Fruit fly (Drosophila melanogaster): Measurements from ENCODE around the gene Hcs.

Gene Hcs

dm6 chr3R:5470586-5471283 lies 4.0 kb upstream of the Hcs start, which contains the start of the genes mRpL44 and Snr1 (continued):
- TF ChIP-seq CG6654 (GFP tag; optimal IDR thresholded peaks at IDR 0.05), result no peak
- TF ChIP-seq CG1024 (GFP tag; IDR thresholded peaks at IDR 0.05), result no peak
- TF ChIP-seq Fer3 (tag; optimal IDR thresholded peaks at IDR 0.05), result peak; percentile 13
- peak; percentile 19; the same call in 1 of the 2 replicates for TF ChIP-seq Ptx1 (GFP tag; IDR thresholded peaks at IDR 0.05)
- TF ChIP-seq CG9727 (GFP tag; optimal IDR thresholded peaks at IDR 0.05), result peak; percentile 45
- TF ChIP-seq pb (GFP tag; optimal IDR thresholded peaks at IDR 0.05), result no peak
- TF ChIP-seq CG15479 (GFP tag; optimal IDR thresholded peaks at IDR 0.05), result no peak
- TF ChIP-seq CG14860 (GFP tag; IDR thresholded peaks at IDR 0.05; ENCODE audit: partially characterized antibody), result no peak
- TF ChIP-seq GATAe (GFP tag; conservative IDR thresholded peaks at IDR 0.05), result no peak
- peak; percentile 50 for TF ChIP-seq CG30403 (GFP tag; optimal IDR thresholded peaks at IDR 0.05)
- no peak; the same call in 1 of the 2 replicates for TF ChIP-seq lmd (GFP tag; IDR thresholded peaks at IDR 0.05)
- peak; percentile 51; the same call in 1 of the 2 replicates for TF ChIP-seq Rfx (GFP tag; IDR thresholded peaks at IDR 0.05)
- TF ChIP-seq Dfd (GFP tag; optimal IDR thresholded peaks at IDR 0.05), result no peak
- no peak for TF ChIP-seq D (optimal IDR thresholded peaks at IDR 0.05)
- TF ChIP-seq D (GFP tag; optimal IDR thresholded peaks at IDR 0.05), result no peak
- TF ChIP-seq otp (GFP tag; IDR thresholded peaks at IDR 0.05), result no peak
- TF ChIP-seq tio (GFP tag; optimal IDR thresholded peaks at IDR 0.05), result no peak
- TF ChIP-seq bab2 (GFP tag; optimal IDR thresholded peaks at IDR 0.05), result no peak
- peak; percentile 45 for TF ChIP-seq CG10979 (tag; optimal IDR thresholded peaks at IDR 0.05)
- no peak for TF ChIP-seq CG11696 (GFP tag; IDR thresholded peaks at IDR 0.05)
- TF ChIP-seq CHES-1-like (GFP tag; optimal IDR thresholded peaks at IDR 0.05), result peak; percentile 33
- TF ChIP-seq disco-r (GFP tag; optimal IDR thresholded peaks at IDR 0.05), result no peak
- TF ChIP-seq CG8290 (GFP tag; optimal IDR thresholded peaks at IDR 0.05), result no peak
- no peak for TF ChIP-seq CG8290 (tag; optimal IDR thresholded peaks at IDR 0.05)
- TF ChIP-seq CG4360 (GFP tag; IDR thresholded peaks at IDR 0.05), result no peak
- no peak for TF ChIP-seq CG5180 (GFP tag; optimal IDR thresholded peaks at IDR 0.05)
- TF ChIP-seq Doc2 (GFP tag; IDR thresholded peaks at IDR 0.05), result no peak
- no peak for TF ChIP-seq tna (GFP tag; IDR thresholded peaks at IDR 0.05; ENCODE audit: partially characterized antibody)
- TF ChIP-seq eyg (GFP tag; optimal IDR thresholded peaks at IDR 0.05), result no peak
- TF ChIP-seq HmgZ (tag; optimal IDR thresholded peaks at IDR 0.05), result peak; percentile 36
- no peak for TF ChIP-seq CG33213 (GFP tag; optimal IDR thresholded peaks at IDR 0.05)
- no peak for TF ChIP-seq Bgb (GFP tag; IDR thresholded peaks at IDR 0.05; ENCODE audit: partially characterized antibody)
- peak; percentile 72 for TF ChIP-seq nmo (GFP tag; optimal IDR thresholded peaks at IDR 0.05)
- no peak for TF ChIP-seq kah (GFP tag; optimal IDR thresholded peaks at IDR 0.05)
- TF ChIP-seq onecut (GFP tag; IDR thresholded peaks at IDR 0.05), result no peak
- no peak for TF ChIP-seq CG14014 (GFP tag; IDR thresholded peaks at IDR 0.05)
- no peak for TF ChIP-seq Asciz (GFP tag; optimal IDR thresholded peaks at IDR 0.05)
- peak; percentile 46; the same call in 1 of the 4 replicates for TF ChIP-seq Dll (GFP tag; IDR thresholded peaks at IDR 0.05; ENCODE audit: partially characterized antibody)
- no peak for TF ChIP-seq Six4 (GFP tag; optimal IDR thresholded peaks at IDR 0.05)
- no peak for TF ChIP-seq fu2 (GFP tag; optimal IDR thresholded peaks at IDR 0.05)
- TF ChIP-seq croc (GFP tag; conservative IDR thresholded peaks at IDR 0.05), result no peak
- TF ChIP-seq nerfin-2 (GFP tag; IDR thresholded peaks at IDR 0.05; ENCODE audit: partially characterized antibody), result no peak
- no peak for TF ChIP-seq CG8924 (tag; optimal IDR thresholded peaks at IDR 0.05)
- TF ChIP-seq CG11695 (GFP tag; IDR thresholded peaks at IDR 0.05), result no peak
- no peak for TF ChIP-seq vfl (GFP tag; optimal IDR thresholded peaks at IDR 0.05)
- TF ChIP-seq h (optimal IDR thresholded peaks at IDR 0.05), result no peak
- TF ChIP-seq TFAM (GFP tag; optimal IDR thresholded peaks at IDR 0.05), result no peak
- TF ChIP-seq Ets65A (GFP tag), result peak; percentile 84
- TF ChIP-seq CG17612 (GFP tag; IDR thresholded peaks at IDR 0.05), result no peak
- TF ChIP-seq CG13287 (GFP tag; IDR thresholded peaks at IDR 0.05; ENCODE audit: partially characterized antibody), result 0 out of 2 replicates have a peak, but pooled peaks have one; percentile 15
- TF ChIP-seq pzg (GFP tag; optimal IDR thresholded peaks at IDR 0.05), result peak; percentile 30

Measured in whole organism, embryonic.